Worm (Caenorhabditis elegans) whole organism, early embryonic: Measurements from ENCODE around the gene fmo-5.

ENCODE experiments used
- B0310.2 ChIP-seq: sonication (generic microtip); optimal IDR thresholded peaks from 2 replicates; lab custom pipeline; 2016; ENCODE audit warnings: mild to moderate bottlenecking, missing genetic modification characterization, missing compliant biosample characterization
- F13C5.2 ChIP-seq: sonication (generic microtip); optimal IDR thresholded peaks from 2 replicates; lab custom pipeline; 2017; ENCODE audit warnings: mild to moderate bottlenecking, missing genetic modification characterization, inconsistent platforms, missing compliant biosample characterization
- aly-1 ChIP-seq: sonication (generic microtip); optimal IDR thresholded peaks from 2 replicates; lab custom pipeline; 2016; ENCODE audit warnings: missing genetic modification characterization, missing compliant biosample characterization
- ama-1 ChIP-seq: fragments of 150-350 bp; optimal IDR thresholded peaks from 2 replicates; lab custom pipeline; 2014
- ceh-13 ChIP-seq: fragments of 200-800 bp; sonication (Bioruptor generic); optimal IDR thresholded peaks from 2 replicates; lab custom pipeline; 2018; ENCODE audit warnings: mild to moderate bottlenecking, missing genetic modification characterization, missing compliant biosample characterization
- ceh-36 ChIP-seq: sonication (generic microtip); optimal IDR thresholded peaks from 2 replicates; lab custom pipeline; 2016; ENCODE audit warnings: missing genetic modification characterization, inconsistent platforms, missing compliant biosample characterization
- ets-7 ChIP-seq: sonication (generic microtip); optimal IDR thresholded peaks from 2 replicates; lab custom pipeline; 2016; ENCODE audit warnings: missing genotype, missing genetic modification characterization, missing compliant biosample characterization
- flt-1 ChIP-seq: fragments of 200-800 bp; sonication (Bioruptor generic); IDR thresholded peaks from 2 replicates; pipeline ENCODE4 v1.3.6; 2022; ENCODE audit warnings: missing genetic modification characterization, missing compliant biosample characterization
- hmbx-1 ChIP-seq: sonication (generic microtip); optimal IDR thresholded peaks from 2 replicates; lab custom pipeline; 2016; ENCODE audit warnings: mild to moderate bottlenecking, missing genetic modification characterization, missing compliant biosample characterization
- hmg-4 ChIP-seq: fragments of 200-800 bp; sonication (Bioruptor generic); optimal IDR thresholded peaks from 2 replicates; lab custom pipeline; 2018; ENCODE audit warnings: mild to moderate bottlenecking, missing genetic modification characterization, missing compliant biosample characterization
- hnd-1 ChIP-seq: sonication (generic microtip); optimal IDR thresholded peaks from 2 replicates; lab custom pipeline; 2016; ENCODE audit warnings: missing genetic modification characterization, missing compliant biosample characterization
- pes-1 ChIP-seq: fragments of 200-800 bp; sonication (Bioruptor generic); IDR thresholded peaks from 2 replicates; pipeline ENCODE4 v1.3.6; 2022; ENCODE audit warnings: missing genetic modification reagents, missing genetic modification characterization, missing compliant biosample characterization
- scrt-1 ChIP-seq: fragments of 200-800 bp; sonication (Bioruptor generic); IDR thresholded peaks from 2 replicates; pipeline ENCODE4 v1.3.6; 2022; ENCODE audit warnings: missing genetic modification characterization, missing compliant biosample characterization
- sea-1 ChIP-seq: fragments of 200-800 bp; sonication (Bioruptor generic); conservative IDR thresholded peaks from 2 replicates; pipeline ENCODE4 v1.3.6; 2022; ENCODE audit warnings: missing genetic modification characterization, missing compliant biosample characterization
- tbx-11 ChIP-seq: fragments of 200-800 bp; sonication (Bioruptor generic); IDR thresholded peaks from 2 replicates; pipeline ENCODE4 v1.3.6; 2022; ENCODE audit warnings: missing genetic modification characterization, missing compliant biosample characterization
- tbx-37 ChIP-seq: fragments of 200-800 bp; sonication (Bioruptor generic); conservative IDR thresholded peaks from 2 replicates; pipeline ENCODE4 v1.3.6; 2022; ENCODE audit warnings: missing genetic modification reagents, missing genetic modification characterization, missing compliant biosample characterization
- tra-4 ChIP-seq: sonication (generic microtip); optimal IDR thresholded peaks from 2 replicates; lab custom pipeline; 2017; ENCODE audit warnings: missing genetic modification characterization, missing compliant biosample characterization

fmo-5 gene

DNA sequence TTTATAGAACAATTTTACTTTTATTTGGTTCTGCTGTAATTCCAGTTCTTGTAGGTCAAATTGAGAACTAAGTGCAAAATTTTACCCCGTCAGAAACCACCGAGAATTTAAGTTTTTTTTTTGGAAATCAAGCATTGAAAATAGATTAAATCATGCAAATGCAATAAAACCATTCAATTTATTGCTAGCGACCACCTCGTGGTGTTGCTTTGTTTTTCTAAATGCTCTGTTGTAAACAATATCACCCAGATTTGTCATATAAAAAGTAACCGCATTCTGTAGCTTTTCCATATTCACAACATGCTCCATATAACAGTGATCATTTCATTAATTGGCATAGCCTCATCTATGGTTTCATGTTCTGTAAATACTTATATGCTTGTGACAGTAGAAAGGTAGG is 54.0 kb downstream of the fmo-5 start, which contains the start of gene srbc-12:
TSS of gene srbc-12 (plus strand) at position 301 of the 400 bp plus-strand sequence.
- TF ChIP-seq tbx-11 (GFP tag; lab: Robert Waterston, UW) (no peak), ama-1 (lab: Kevin White, UChicago) (no peak), ceh-13 (no peak), hmg-4 (GFP tag; lab: Kevin White, UChicago) (no peak), F13C5.2 (tag; lab: Kevin White, UChicago) (no peak), hmbx-1 (tag; lab: Kevin White, UChicago) (no peak), tbx-37 (GFP tag; lab: Robert Waterston, UW) (no peak), pes-1 (GFP tag; lab: Robert Waterston, UW) (no peak), B0310.2 (tag; lab: Kevin White, UChicago) (no peak), aly-1 (tag; lab: Kevin White, UChicago) (no peak), ets-7 (tag; lab: Kevin White, UChicago) (no peak), ceh-36 (tag; lab: Kevin White, UChicago) (no peak), scrt-1 (GFP tag; lab: Robert Waterston, UW) (no peak), tra-4 (tag; lab: Kevin White, UChicago) (no peak), hnd-1 (tag; lab: Kevin White, UChicago) (no peak), sea-1 (no peak), flt-1 (GFP tag; lab: Robert Waterston, UW) (no peak)
